Worm (Caenorhabditis elegans) whole organism, L4 larva: Measurements from ENCODE around the gene R02F2.9.

ENCODE experiments used
- rbr-2 ChIP-seq: sonication (generic microtip); optimal IDR thresholded peaks from 2 replicates; lab custom pipeline; 2016; ENCODE audit warnings: missing genotype, missing genetic modification characterization, missing compliant biosample characterization
- unc-130 ChIP-seq: sonication (generic microtip); optimal IDR thresholded peaks from 2 replicates; lab custom pipeline; 2016; ENCODE audit warnings: missing genetic modification reagents, missing genetic modification characterization, missing compliant biosample characterization

- TF ChIP-seq rbr-2 (tag; lab: Kevin White, UChicago) (no peak), unc-130 (GFP tag; lab: Kevin White, UChicago) (no peak)
These were observed 5.9 kb downstream of the R02F2.9 start for ce11 chrIII:5504725-5505473.
